Worm (Caenorhabditis elegans) whole organism, L4 larva: Measurements from ENCODE around the gene fli-1.

Experiments
- R02D3.7 ChIP-seq: fragments of 150-350 bp; sonication (generic microtip); optimal IDR thresholded peaks from 3 replicates; lab custom pipeline; 2014; ENCODE audit warnings: missing biosample characterization, missing genetic modification characterization
- ZK337.2 ChIP-seq: fragments of 200-800 bp; sonication (Bioruptor generic); IDR thresholded peaks from 2 replicates; pipeline ENCODE4 v1.3.6; 2022; ENCODE audit warnings: missing genetic modification reagents, missing genetic modification characterization, missing compliant biosample characterization
- attf-4 ChIP-seq: sonication (generic microtip); optimal IDR thresholded peaks from 3 replicates; lab custom pipeline; 2017; ENCODE audit warnings: missing biosample characterization, missing genetic modification characterization
- daf-12 ChIP-seq: fragments of 150-350 bp; optimal IDR thresholded peaks from 2 replicates; lab custom pipeline; 2014; ENCODE audit warnings: missing biosample characterization, missing genetic modification reagents, missing genetic modification characterization
- jun-1 ChIP-seq: fragments of 150-350 bp; optimal IDR thresholded peaks from 2 replicates; lab custom pipeline; 2014; ENCODE audit warnings: missing biosample characterization, missing genetic modification reagents, missing genetic modification characterization
- lin-15B ChIP-seq: fragments of 150-350 bp; sonication (generic microtip); optimal IDR thresholded peaks from 3 replicates; lab custom pipeline; 2014; ENCODE audit warnings: missing biosample characterization, missing genetic modification characterization
- lsy-2 ChIP-seq, 2 experiments: fragments of 150-350 bp in 1 of 2; sonication (generic microtip) in 1 of 2; optimal IDR thresholded peaks; 2 replicates each; lab custom pipeline; 2014 to 2017; ENCODE audit warnings: missing biosample characterization in 2 of 2, missing genetic modification characterization in 2 of 2
- mep-1 ChIP-seq: fragments of 150-350 bp; sonication (generic microtip); optimal IDR thresholded peaks from 3 replicates; lab custom pipeline; 2014; ENCODE audit warnings: missing biosample characterization, missing genetic modification characterization
- nhr-102 ChIP-seq: sonication (generic microtip); optimal IDR thresholded peaks from 2 replicates; lab custom pipeline; 2016; ENCODE audit warnings: mild to moderate bottlenecking, missing genetic modification characterization, moderate library complexity, missing compliant biosample characterization
- nhr-28 ChIP-seq: fragments of 150-350 bp; optimal IDR thresholded peaks from 2 replicates; lab custom pipeline; 2014; ENCODE audit warnings: missing biosample characterization, missing genetic modification characterization
- nhr-77 ChIP-seq: fragments of 150-350 bp; optimal IDR thresholded peaks from 2 replicates; lab custom pipeline; 2014; ENCODE audit warnings: missing biosample characterization, missing genetic modification characterization
- unc-130 ChIP-seq: sonication (generic microtip); optimal IDR thresholded peaks from 2 replicates; lab custom pipeline; 2016; ENCODE audit warnings: missing genetic modification reagents, missing genetic modification characterization, missing compliant biosample characterization
- unc-62 ChIP-seq, 3 experiments: fragments of 150-350 bp in 1 of 3; sonication (generic microtip); optimal IDR thresholded peaks in 2 of 3; peaks in 1 of 3; 1 replicate in 1 of 3; 2 replicates in 2 of 3; lab custom pipeline; 2014 to 2017; ENCODE audit warnings: missing biosample characterization in 3 of 3, missing genetic modification characterization in 3 of 3, missing genetic modification reagents in 3 of 3, missing genotype in 1 of 3

DNA sequence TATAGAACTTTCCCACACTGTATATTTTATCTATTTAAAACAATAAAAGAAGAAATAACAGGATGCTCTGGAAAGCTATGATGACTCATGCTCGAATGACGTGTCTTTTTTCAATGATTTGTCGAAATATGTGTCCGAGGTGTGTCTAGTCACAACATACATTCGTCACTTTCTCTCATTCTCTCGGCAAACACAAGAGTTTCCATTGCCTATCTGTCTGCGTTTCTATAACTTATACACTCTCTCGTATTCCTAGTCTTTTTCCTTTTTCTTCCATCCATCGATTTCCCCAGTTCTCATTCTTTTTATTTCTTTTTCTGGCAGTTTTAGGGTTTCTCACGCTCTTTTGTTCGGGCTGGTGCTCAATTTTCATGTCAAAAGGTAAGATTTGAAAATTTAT lies 13.1 kb upstream of the fli-1 start:
- TF ChIP-seq nhr-77 (no peak), mep-1 (peak; percentile 30), lsy-2 (tag; optimal IDR thresholded peaks at IDR 0.05; lab: Kevin White, UChicago) (peak in 1 of 2 experiments; percentile 71), attf-4 (no peak), daf-12 (tag; lab: Kevin White, UChicago) (no peak), unc-62 (GFP tag; optimal IDR thresholded peaks at IDR 0.05 in 1 of 2; lab: Kevin White, UChicago) (no peak), unc-62 (tag; optimal IDR thresholded peaks at IDR 0.05; lab: Kevin White, UChicago) (no peak), jun-1 (no peak), unc-130 (GFP tag; lab: Kevin White, UChicago) (no peak), R02D3.7 (no peak), nhr-28 (tag; lab: Kevin White, UChicago) (peak; percentile 94), nhr-102 (tag; lab: Kevin White, UChicago) (no peak), lin-15B (tag; lab: Kevin White, UChicago) (no peak), ZK337.2 (GFP tag; lab: Robert Waterston, UW) (no peak)
